Worm (Caenorhabditis elegans): ENCODE results near the gene Y66C5A.1.
A peak's percentile ranks its signal among the peaks of the same experiment; 100 is the strongest.

Y66C5A.1 gene

DNA sequence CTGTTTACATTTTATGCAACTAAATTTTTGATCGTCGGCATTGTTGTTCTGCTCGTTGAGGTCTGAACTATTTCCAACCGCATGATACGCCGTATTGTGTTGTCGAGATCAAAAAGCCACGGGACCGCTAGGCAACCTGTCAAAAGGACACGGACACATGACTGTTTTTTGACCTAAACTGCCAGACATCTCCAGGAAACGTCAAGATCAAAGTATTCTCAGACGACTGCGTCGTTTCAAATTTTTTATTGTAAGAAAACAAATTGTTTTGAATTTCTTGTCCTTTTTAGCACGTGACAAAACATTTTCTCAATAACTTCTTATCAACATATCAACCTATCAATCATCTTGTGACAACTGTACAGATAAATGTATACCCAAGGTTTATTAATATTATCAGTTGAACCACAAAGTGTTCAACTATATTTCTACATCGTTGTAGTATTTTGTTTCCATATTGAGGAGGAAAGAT is 46.8 kb upstream of the Y66C5A.1 start (continued):
- TF ChIP-seq saeg-2 (GFP tag; IDR thresholded peaks at IDR 0.05) = peak; percentile 84; the same call in 1 of the 2 replicates
- TF ChIP-seq daf-16 (GFP tag; optimal IDR thresholded peaks at IDR 0.05) = peak in 1 of 2 experiments; percentile 54
- peak; percentile 95 for TF ChIP-seq daf-16 (tag; optimal IDR thresholded peaks at IDR 0.05)
- TF ChIP-seq fos-1 (tag; optimal IDR thresholded peaks at IDR 0.05) = no peak
- TF ChIP-seq dpl-1 (GFP tag; optimal IDR thresholded peaks at IDR 0.05) = peak; percentile 12
- peak; percentile 43 for TF ChIP-seq mxl-3 (GFP tag; optimal IDR thresholded peaks at IDR 0.05)
- TF ChIP-seq gei-8 (GFP tag; optimal IDR thresholded peaks at IDR 0.05) = peak; percentile 77
- peak in 1 of 2 experiments; percentile 49 for TF ChIP-seq lsy-2 (tag; optimal IDR thresholded peaks at IDR 0.05)
- no peak for TF ChIP-seq duxl-1 (tag; optimal IDR thresholded peaks at IDR 0.05; ENCODE audit: poor library complexity)
- no peak for TF ChIP-seq lin-13 (GFP tag; optimal IDR thresholded peaks at IDR 0.05)
- TF ChIP-seq jun-1 (tag; optimal IDR thresholded peaks at IDR 0.05) = no peak
- no peak for TF ChIP-seq nhr-111 (GFP tag; optimal IDR thresholded peaks at IDR 0.05)
- TF ChIP-seq dve-1 (tag; optimal IDR thresholded peaks at IDR 0.05; ENCODE audit: insufficient read depth) = peak; percentile 97
- TF ChIP-seq nhr-77 (tag; optimal IDR thresholded peaks at IDR 0.05) = peak; percentile 76
- TF ChIP-seq lin-39 (tag; optimal IDR thresholded peaks at IDR 0.05) = no peak

DNA sequence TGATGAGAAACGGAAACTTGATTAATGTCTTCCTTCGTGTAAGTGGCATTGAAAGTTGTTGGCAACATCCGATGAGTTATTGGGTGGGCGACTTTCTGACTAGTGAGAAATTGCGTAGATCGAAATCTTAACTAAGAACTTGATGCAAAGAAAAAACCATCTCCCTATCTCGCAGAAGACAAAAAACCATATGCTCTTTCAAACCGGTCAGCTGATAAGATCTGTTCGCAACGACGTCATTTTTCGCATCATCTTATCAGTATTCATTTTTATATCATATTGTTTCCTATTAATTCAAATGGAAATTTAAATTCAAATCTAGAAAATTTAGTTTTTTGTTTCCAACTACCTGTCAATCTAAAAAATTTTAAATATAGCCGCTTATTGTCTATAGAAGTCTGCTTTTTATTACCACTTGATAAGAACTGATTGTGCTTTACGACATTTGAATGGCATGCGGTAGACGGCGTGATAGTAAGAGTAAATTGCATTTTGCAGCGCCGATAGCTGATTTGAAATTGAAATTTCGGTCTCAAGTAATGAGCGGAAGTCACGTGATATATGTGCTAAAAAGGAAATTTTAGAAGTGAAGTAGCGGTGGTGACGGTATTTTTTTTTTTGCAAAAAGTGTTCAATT is 45.2 kb upstream of the Y66C5A.1 start:
- TF ChIP-seq dve-1 (tag; optimal IDR thresholded peaks at IDR 0.05; ENCODE audit: insufficient read depth) = peak; percentile 95
- no peak for TF ChIP-seq unc-130 (GFP tag; optimal IDR thresholded peaks at IDR 0.05)
- peak in 1 of 2 experiments; percentile 62 for TF ChIP-seq mdl-1 (tag; optimal IDR thresholded peaks at IDR 0.05)
- peak; percentile 38 to 47 for TF ChIP-seq unc-62 (GFP tag; optimal IDR thresholded peaks at IDR 0.05 in 1 of 2)
- TF ChIP-seq unc-62 (tag; optimal IDR thresholded peaks at IDR 0.05) = no peak
- TF ChIP-seq cey-2 (tag; optimal IDR thresholded peaks at IDR 0.05; ENCODE audit: borderline replicate concordance, insufficient read depth) = no peak
- peak; percentile 94 for TF ChIP-seq hlh-11 (tag; optimal IDR thresholded peaks at IDR 0.05)
- no peak for TF ChIP-seq mep-1 (tag; optimal IDR thresholded peaks at IDR 0.05)
- TF ChIP-seq hlh-30 (tag; optimal IDR thresholded peaks at IDR 0.05; ENCODE audit: insufficient read depth) = peak; percentile 24
- peak; percentile 72 for TF ChIP-seq pha-4 (GFP tag; IDR thresholded peaks at IDR 0.05)
- TF ChIP-seq pha-4 (tag; optimal IDR thresholded peaks at IDR 0.05) = no peak
- TF ChIP-seq dmd-6 (GFP tag; IDR thresholded peaks at IDR 0.05) = peak; percentile 99
- TF ChIP-seq Y5F2A.4 (GFP tag; optimal IDR thresholded peaks at IDR 0.05) = no peak
- TF ChIP-seq daf-12 (tag; optimal IDR thresholded peaks at IDR 0.05) = no peak
- TF ChIP-seq arid-1 (GFP tag; conservative IDR thresholded peaks at IDR 0.05) = no peak
- no peak for TF ChIP-seq dmd-9 (GFP tag; IDR thresholded peaks at IDR 0.05)
- peak; percentile 88 for TF ChIP-seq saeg-2 (GFP tag; IDR thresholded peaks at IDR 0.05)
- TF ChIP-seq pqm-1 (tag; optimal IDR thresholded peaks at IDR 0.05) = peak; percentile 69
- TF ChIP-seq Y75B8A.6 (GFP tag; IDR thresholded peaks at IDR 0.05) = peak; percentile 51; the same call in 1 of the 2 replicates
- no peak for TF ChIP-seq nhr-237 (tag; optimal IDR thresholded peaks at IDR 0.05)
- no peak for TF ChIP-seq lin-15B (tag; optimal IDR thresholded peaks at IDR 0.05)
- TF ChIP-seq mdt-29 (GFP tag; IDR thresholded peaks at IDR 0.05) = no peak
- peak in 1 of 2 experiments; percentile 93 for TF ChIP-seq daf-16 (GFP tag; optimal IDR thresholded peaks at IDR 0.05)
- TF ChIP-seq daf-16 (tag; optimal IDR thresholded peaks at IDR 0.05) = peak; percentile 65
- TF ChIP-seq hif-1 (tag; optimal IDR thresholded peaks at IDR 0.05) = peak in 1 of 2 experiments; percentile 24
- TF ChIP-seq jun-1 (tag; optimal IDR thresholded peaks at IDR 0.05) = no peak
- TF ChIP-seq tra-1 (GFP tag; IDR thresholded peaks at IDR 0.05) = peak; percentile 99
- no peak for TF ChIP-seq T26A8.4 (GFP tag; IDR thresholded peaks at IDR 0.05)
- TF ChIP-seq nhr-48 (tag; optimal IDR thresholded peaks at IDR 0.05) = peak; percentile 91
- no peak for TF ChIP-seq ama-1 (optimal IDR thresholded peaks at IDR 0.05)
- no peak for TF ChIP-seq hmg-1.1 (GFP tag; IDR thresholded peaks at IDR 0.05)
- peak; percentile 79 for TF ChIP-seq nhr-77 (tag; optimal IDR thresholded peaks at IDR 0.05)
- peak in 1 of 2 experiments; percentile 5 for TF ChIP-seq lsy-2 (tag; optimal IDR thresholded peaks at IDR 0.05)
- peak; percentile 65 for TF ChIP-seq nhr-28 (tag; optimal IDR thresholded peaks at IDR 0.05)
- TF ChIP-seq lin-38 (GFP tag; IDR thresholded peaks at IDR 0.05) = peak; percentile 34; the same call in 1 of the 2 replicates
- TF ChIP-seq ceh-20 (GFP tag; IDR thresholded peaks at IDR 0.05) = 0 out of 2 replicates have a peak, but pooled peaks have one; percentile 9
- TF ChIP-seq nhr-102 (tag; optimal IDR thresholded peaks at IDR 0.05) = peak; percentile 94
- TF ChIP-seq ZK337.2 (GFP tag; IDR thresholded peaks at IDR 0.05) = no peak
- peak; percentile 78 for TF ChIP-seq aha-1 (tag)
- TF ChIP-seq gei-8 (GFP tag; optimal IDR thresholded peaks at IDR 0.05) = peak; percentile 94

All from whole organism, L4 larva.